Fruit fly (Drosophila melanogaster): Measurements from ENCODE around the gene CG34247.

The CG34247 gene

dm6 chr3L:16268106-16268733, 6.8 kb upstream of the CG34247 start, which contains the start of gene CG4950:
CG4950 (minus strand) TSS chr3L:16268156.
- TF ChIP-seq bsh (GFP tag; optimal IDR thresholded peaks at IDR 0.05) (peak in 1 of 2 experiments; percentile 9), schlank (tag; optimal IDR thresholded peaks at IDR 0.05) (no peak), nom (GFP tag; optimal IDR thresholded peaks at IDR 0.05) (peak; percentile 15)

- TF ChIP-seq CHES-1-like (GFP tag; optimal IDR thresholded peaks at IDR 0.05) = no peak
- 0 out of 4 replicates have a peak, but pooled peaks have one; percentile 15 for TF ChIP-seq chinmo (GFP tag; IDR thresholded peaks at IDR 0.05; ENCODE audit: partially characterized antibody)
- TF ChIP-seq Nf-YA (GFP tag; IDR thresholded peaks at IDR 0.05) = no peak
Observed at dm6 chr3L:16265000-16265399, 3.6 kb upstream of the CG34247 start, which contains the start of the genes CG13051 and CG13069. CG13051 (minus strand) TSS chr3L:16265100. CG13069 (plus strand) TSS chr3L:16265385.

dm6 chr3L:16263043-16263442, 1.6 kb upstream of the CG34247 start, which contains the start of gene CG13070:
CG13070 (plus strand) TSS chr3L:16263343.
- TF ChIP-seq Opbp (GFP tag; IDR thresholded peaks at IDR 0.05; ENCODE audit: partially characterized antibody) = no peak
- TF ChIP-seq Awh (GFP tag; IDR thresholded peaks at IDR 0.05) = no peak
- no peak for TF ChIP-seq chn (GFP tag; optimal IDR thresholded peaks at IDR 0.05)
- TF ChIP-seq E2f1 (GFP tag; IDR thresholded peaks at IDR 0.05) = no peak
- TF ChIP-seq Fer3 (tag; optimal IDR thresholded peaks at IDR 0.05) = no peak
- TF ChIP-seq CG12104 (GFP tag; optimal IDR thresholded peaks at IDR 0.05) = no peak
- TF ChIP-seq Dek (tag; optimal IDR thresholded peaks at IDR 0.05) = no peak
- TF ChIP-seq CG12071 (GFP tag; optimal IDR thresholded peaks at IDR 0.05) = no peak
- TF ChIP-seq stc (GFP tag; IDR thresholded peaks at IDR 0.05) = no peak
- no peak for TF ChIP-seq Gug (GFP tag; IDR thresholded peaks at IDR 0.05)
- TF ChIP-seq CG17359 (tag; optimal IDR thresholded peaks at IDR 0.05) = no peak
- TF ChIP-seq h (optimal IDR thresholded peaks at IDR 0.05) = no peak
- TF ChIP-seq Spps (tag; optimal IDR thresholded peaks at IDR 0.05) = no peak
- TF ChIP-seq CG31441 (GFP tag; IDR thresholded peaks at IDR 0.05) = no peak
- no peak for TF ChIP-seq zf30C (GFP tag; optimal IDR thresholded peaks at IDR 0.05)
- TF ChIP-seq Hr78 (GFP tag; optimal IDR thresholded peaks at IDR 0.05) = no peak
- TF ChIP-seq nom (GFP tag; optimal IDR thresholded peaks at IDR 0.05) = no peak
- TF ChIP-seq ash1 (GFP tag; optimal IDR thresholded peaks at IDR 0.05) = no peak
- TF ChIP-seq BEAF-32 (GFP tag; optimal IDR thresholded peaks at IDR 0.05) = no peak

- TF ChIP-seq HLHmδ (GFP tag; optimal IDR thresholded peaks at IDR 0.05) = no peak
- TF ChIP-seq tx (GFP tag; optimal IDR thresholded peaks at IDR 0.05) = no peak
- TF ChIP-seq BtbVII (GFP tag; optimal IDR thresholded peaks at IDR 0.05) = no peak
- TF ChIP-seq Dip3 (GFP tag; optimal IDR thresholded peaks at IDR 0.05) = no peak
- TF ChIP-seq Hsf (GFP tag; optimal IDR thresholded peaks at IDR 0.05) = no peak
- no peak for TF ChIP-seq CG5953 (GFP tag; IDR thresholded peaks at IDR 0.05)
- TF ChIP-seq lbe (GFP tag; optimal IDR thresholded peaks at IDR 0.05) = no peak
- TF ChIP-seq NC2β (GFP tag; optimal IDR thresholded peaks at IDR 0.05) = no peak
- no peak for TF ChIP-seq CG2875 (GFP tag; optimal IDR thresholded peaks at IDR 0.05)
- no peak for TF ChIP-seq CG14667 (GFP tag; IDR thresholded peaks at IDR 0.05)
- no peak for TF ChIP-seq Neu2 (GFP tag; optimal IDR thresholded peaks at IDR 0.05; ENCODE audit: borderline replicate concordance)
- no peak for TF ChIP-seq CG6854 (GFP tag; optimal IDR thresholded peaks at IDR 0.05)
- no peak for TF ChIP-seq grau (tag; optimal IDR thresholded peaks at IDR 0.05)
- TF ChIP-seq shn (GFP tag; optimal IDR thresholded peaks at IDR 0.05) = no peak
Observed at dm6 chr3L:16262440-16262839, 1.0 kb upstream of the CG34247 start, which contains the start of gene CG13071. CG13071 (plus strand) TSS chr3L:16262740.
